Worm (Caenorhabditis elegans) whole organism, early embryonic: ENCODE data around the gene Y44A6B.3.

Source experiments
- B0310.2 ChIP-seq: sonication (generic microtip); optimal IDR thresholded peaks from 2 replicates; lab custom pipeline; 2016; ENCODE audit warnings: mild to moderate bottlenecking, missing genetic modification characterization, missing compliant biosample characterization
- F13C5.2 ChIP-seq: sonication (generic microtip); optimal IDR thresholded peaks from 2 replicates; lab custom pipeline; 2017; ENCODE audit warnings: mild to moderate bottlenecking, missing genetic modification characterization, inconsistent platforms, missing compliant biosample characterization
- aly-1 ChIP-seq: sonication (generic microtip); optimal IDR thresholded peaks from 2 replicates; lab custom pipeline; 2016; ENCODE audit warnings: missing genetic modification characterization, missing compliant biosample characterization
- ama-1 ChIP-seq: fragments of 150-350 bp; optimal IDR thresholded peaks from 2 replicates; lab custom pipeline; 2014
- ceh-13 ChIP-seq: fragments of 200-800 bp; sonication (Bioruptor generic); optimal IDR thresholded peaks from 2 replicates; lab custom pipeline; 2018; ENCODE audit warnings: mild to moderate bottlenecking, missing genetic modification characterization, missing compliant biosample characterization
- ceh-36 ChIP-seq: sonication (generic microtip); optimal IDR thresholded peaks from 2 replicates; lab custom pipeline; 2016; ENCODE audit warnings: missing genetic modification characterization, inconsistent platforms, missing compliant biosample characterization
- ets-7 ChIP-seq: sonication (generic microtip); optimal IDR thresholded peaks from 2 replicates; lab custom pipeline; 2016; ENCODE audit warnings: missing genotype, missing genetic modification characterization, missing compliant biosample characterization
- flt-1 ChIP-seq: fragments of 200-800 bp; sonication (Bioruptor generic); IDR thresholded peaks from 2 replicates; pipeline ENCODE4 v1.3.6; 2022; ENCODE audit warnings: missing genetic modification characterization, missing compliant biosample characterization
- hmbx-1 ChIP-seq: sonication (generic microtip); optimal IDR thresholded peaks from 2 replicates; lab custom pipeline; 2016; ENCODE audit warnings: mild to moderate bottlenecking, missing genetic modification characterization, missing compliant biosample characterization
- hmg-4 ChIP-seq: fragments of 200-800 bp; sonication (Bioruptor generic); optimal IDR thresholded peaks from 2 replicates; lab custom pipeline; 2018; ENCODE audit warnings: mild to moderate bottlenecking, missing genetic modification characterization, missing compliant biosample characterization
- hnd-1 ChIP-seq: sonication (generic microtip); optimal IDR thresholded peaks from 2 replicates; lab custom pipeline; 2016; ENCODE audit warnings: missing genetic modification characterization, missing compliant biosample characterization
- pes-1 ChIP-seq: fragments of 200-800 bp; sonication (Bioruptor generic); IDR thresholded peaks from 2 replicates; pipeline ENCODE4 v1.3.6; 2022; ENCODE audit warnings: missing genetic modification reagents, missing genetic modification characterization, missing compliant biosample characterization
- scrt-1 ChIP-seq: fragments of 200-800 bp; sonication (Bioruptor generic); IDR thresholded peaks from 2 replicates; pipeline ENCODE4 v1.3.6; 2022; ENCODE audit warnings: missing genetic modification characterization, missing compliant biosample characterization
- sea-1 ChIP-seq: fragments of 200-800 bp; sonication (Bioruptor generic); conservative IDR thresholded peaks from 2 replicates; pipeline ENCODE4 v1.3.6; 2022; ENCODE audit warnings: missing genetic modification characterization, missing compliant biosample characterization
- tbx-11 ChIP-seq: fragments of 200-800 bp; sonication (Bioruptor generic); IDR thresholded peaks from 2 replicates; pipeline ENCODE4 v1.3.6; 2022; ENCODE audit warnings: missing genetic modification characterization, missing compliant biosample characterization
- tbx-37 ChIP-seq: fragments of 200-800 bp; sonication (Bioruptor generic); conservative IDR thresholded peaks from 2 replicates; pipeline ENCODE4 v1.3.6; 2022; ENCODE audit warnings: missing genetic modification reagents, missing genetic modification characterization, missing compliant biosample characterization
- tra-4 ChIP-seq: sonication (generic microtip); optimal IDR thresholded peaks from 2 replicates; lab custom pipeline; 2017; ENCODE audit warnings: missing genetic modification characterization, missing compliant biosample characterization

The Y44A6B.3 gene

DNA sequence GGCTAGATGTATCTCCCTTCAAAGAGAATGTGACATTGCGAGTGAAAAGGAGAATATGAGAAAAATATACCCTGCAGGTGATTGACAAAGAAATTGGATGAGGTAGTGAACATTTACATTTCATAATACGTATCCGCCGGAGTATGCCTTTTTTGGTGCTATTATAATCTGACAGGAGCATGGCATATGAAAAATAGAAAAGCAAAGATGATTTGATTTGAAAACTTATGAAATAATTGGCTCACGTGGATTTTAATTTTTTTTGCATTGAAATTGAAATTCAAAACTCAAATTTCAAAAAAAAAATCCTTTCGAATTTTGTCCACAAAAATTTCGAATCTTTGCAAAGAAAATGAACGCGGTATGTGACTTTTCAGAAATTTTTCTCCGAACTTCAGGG lies 35.2 kb downstream of the Y44A6B.3 start, which contains the start of gene ttr-11:
Gene ttr-11 (plus strand): TSS at position 301 of the 400 bp plus-strand sequence.
- no peak for TF ChIP-seq pes-1 (GFP tag; lab: Robert Waterston, UW)
- TF ChIP-seq tbx-37 (GFP tag; lab: Robert Waterston, UW) = no peak
- TF ChIP-seq ets-7 = no peak
- TF ChIP-seq ceh-13 (GFP tag; lab: Kevin White, UChicago) = no peak
- no peak for TF ChIP-seq ceh-36 (tag; lab: Kevin White, UChicago)

DNA sequence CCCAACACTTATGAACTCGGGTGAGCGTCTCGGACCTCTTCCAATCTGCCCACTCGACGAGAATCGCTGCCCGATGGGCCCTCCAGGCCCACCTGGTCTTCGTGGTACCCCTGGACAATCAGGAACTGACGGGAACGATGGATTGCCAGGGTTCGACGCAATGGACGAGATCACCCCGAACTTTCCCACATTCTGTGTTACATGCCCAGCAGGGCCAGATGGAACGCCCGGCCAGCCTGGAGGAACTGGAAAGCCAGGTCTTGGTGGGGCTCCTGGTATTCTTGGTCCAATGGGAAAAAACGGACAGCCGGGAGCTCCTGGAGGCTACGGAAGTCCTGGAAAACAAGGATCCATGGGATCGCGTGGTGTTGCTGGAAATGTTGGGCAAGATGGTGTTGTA lies 37.5 kb downstream of the Y44A6B.3 start:
- TF ChIP-seq ama-1 (lab: Kevin White, UChicago) (no peak), aly-1 (no peak), ets-7 (no peak), tbx-37 (GFP tag; lab: Robert Waterston, UW) (no peak), pes-1 (GFP tag; lab: Robert Waterston, UW) (no peak), hmg-4 (no peak)

DNA sequence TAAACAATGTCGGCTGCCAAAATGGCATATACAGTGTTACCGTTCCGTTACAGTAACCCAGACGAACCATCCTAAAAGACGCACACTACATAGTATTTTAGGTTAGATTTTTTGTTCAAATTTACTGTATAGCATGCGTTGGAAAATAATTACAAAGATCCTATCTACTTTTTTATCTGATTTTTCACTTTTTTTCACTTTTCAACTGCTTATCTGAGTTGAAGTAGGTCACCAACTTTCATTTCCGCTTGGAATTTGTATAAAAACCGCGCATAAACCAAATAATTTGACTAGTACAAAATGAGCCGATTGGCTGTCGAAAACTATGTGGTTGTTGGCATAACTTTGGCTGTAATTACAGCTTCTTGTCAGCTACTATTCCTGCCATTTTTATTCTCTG lies 38.4 kb downstream of the Y44A6B.3 start, which contains the start of gene col-163:
Gene col-163 (plus strand): TSS at position 301 of the 400 bp plus-strand sequence.
- TF ChIP-seq tra-4 (tag; lab: Kevin White, UChicago) (no peak), B0310.2 (tag; lab: Kevin White, UChicago) (no peak), aly-1 (no peak), ama-1 (lab: Kevin White, UChicago) (no peak), F13C5.2 (no peak)

DNA sequence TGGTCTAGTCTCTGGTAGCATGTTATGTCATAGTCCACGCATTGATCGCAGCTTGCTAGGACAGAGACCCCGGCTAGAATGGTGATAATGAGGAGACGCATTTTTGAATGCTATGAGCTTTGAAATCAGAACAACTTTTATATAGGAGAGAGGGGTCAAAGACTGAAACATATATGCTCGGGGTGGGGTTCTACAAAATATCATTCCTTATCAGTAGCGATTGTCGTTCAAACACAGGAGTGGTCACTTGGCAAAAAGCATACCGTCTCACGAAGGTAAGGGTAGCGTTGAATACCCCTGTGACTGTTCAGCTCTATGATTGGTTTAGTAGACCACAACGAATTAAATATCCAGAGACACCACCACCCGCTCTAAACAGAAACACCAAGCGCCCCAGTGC lies 41.2 kb downstream of the Y44A6B.3 start, which contains the start of gene F46B3.1:
Gene F46B3.1 (minus strand): TSS at position 101 of the 400 bp plus-strand sequence.
- no peak for TF ChIP-seq tbx-11
- TF ChIP-seq scrt-1 (GFP tag; lab: Robert Waterston, UW) = no peak
- no peak for TF ChIP-seq hmbx-1 (tag; lab: Kevin White, UChicago)
- no peak for TF ChIP-seq aly-1
- no peak for TF ChIP-seq B0310.2 (tag; lab: Kevin White, UChicago)
- TF ChIP-seq ets-7 = no peak
- TF ChIP-seq ceh-13 (GFP tag; lab: Kevin White, UChicago) = no peak
- no peak for TF ChIP-seq flt-1 (GFP tag; lab: Robert Waterston, UW)
- no peak for TF ChIP-seq tra-4 (tag; lab: Kevin White, UChicago)
- TF ChIP-seq pes-1 (GFP tag; lab: Robert Waterston, UW) = no peak
- TF ChIP-seq hnd-1 (tag; lab: Kevin White, UChicago) = no peak
- no peak for TF ChIP-seq sea-1 (GFP tag; lab: Robert Waterston, UW)
- TF ChIP-seq hmg-4 = no peak
- TF ChIP-seq ama-1 (lab: Kevin White, UChicago) = no peak
- no peak for TF ChIP-seq F13C5.2
- no peak for TF ChIP-seq tbx-37 (GFP tag; lab: Robert Waterston, UW)
- no peak for TF ChIP-seq ceh-36 (tag; lab: Kevin White, UChicago)

DNA sequence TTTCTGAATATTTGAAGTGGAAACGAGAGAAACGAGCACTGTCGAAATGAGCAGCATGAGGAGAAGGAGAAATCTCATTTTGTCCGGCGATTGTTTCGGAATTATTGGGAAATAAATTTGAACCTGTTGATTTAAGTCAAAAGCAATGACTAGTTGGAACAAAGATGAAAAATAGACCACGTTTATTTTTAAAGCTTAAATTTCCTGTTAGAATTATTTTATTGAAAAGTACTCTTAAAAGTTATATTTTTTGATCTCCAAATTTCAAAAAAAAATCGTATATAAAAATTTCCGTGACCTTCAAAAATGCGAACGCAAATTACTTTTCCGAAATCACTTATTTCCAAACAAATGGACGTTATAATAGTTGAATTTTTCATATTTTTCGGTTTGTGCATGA lies 42.6 kb downstream of the Y44A6B.3 start, which contains the start of gene F26F2.11:
Gene F26F2.11 (minus strand): TSS at position 101 of the 400 bp plus-strand sequence.
- TF ChIP-seq hnd-1 (tag; lab: Kevin White, UChicago) = no peak
- no peak for TF ChIP-seq ceh-36 (tag; lab: Kevin White, UChicago)
- TF ChIP-seq aly-1 = no peak
- TF ChIP-seq ama-1 (lab: Kevin White, UChicago) = no peak
- no peak for TF ChIP-seq scrt-1 (GFP tag; lab: Robert Waterston, UW)

DNA sequence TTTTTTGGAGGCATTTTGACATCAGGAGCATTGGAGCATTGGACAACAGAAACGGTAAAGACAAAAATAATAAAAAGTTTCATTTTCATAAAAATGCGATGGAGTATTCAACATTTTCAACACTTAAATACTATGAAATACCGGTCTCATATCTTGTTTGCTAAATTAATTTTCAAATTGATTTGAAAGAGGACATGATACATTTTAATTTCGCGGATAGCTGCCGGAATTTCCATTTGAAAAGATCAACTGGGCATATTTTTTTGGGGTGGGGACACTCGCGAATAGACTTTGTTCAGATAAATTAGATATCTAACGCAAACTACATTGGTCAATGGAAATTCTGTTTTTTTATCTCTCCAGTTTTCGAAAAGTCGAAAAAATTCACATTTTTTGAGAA lies 43.5 kb downstream of the Y44A6B.3 start, which contains the start of gene F26F2.10:
Gene F26F2.10 (minus strand): TSS at position 101 of the 400 bp plus-strand sequence.
- TF ChIP-seq ets-7 (no peak), hnd-1 (tag; lab: Kevin White, UChicago) (no peak), sea-1 (GFP tag; lab: Robert Waterston, UW) (no peak), F13C5.2 (no peak), pes-1 (GFP tag; lab: Robert Waterston, UW) (no peak), tbx-37 (GFP tag; lab: Robert Waterston, UW) (no peak), hmg-4 (no peak), flt-1 (GFP tag; lab: Robert Waterston, UW) (no peak), scrt-1 (GFP tag; lab: Robert Waterston, UW) (no peak), B0310.2 (tag; lab: Kevin White, UChicago) (no peak), aly-1 (no peak), tra-4 (tag; lab: Kevin White, UChicago) (no peak), hmbx-1 (tag; lab: Kevin White, UChicago) (no peak), ceh-36 (tag; lab: Kevin White, UChicago) (no peak), tbx-11 (no peak), ama-1 (lab: Kevin White, UChicago) (no peak)
